Worm (Caenorhabditis elegans) whole organism, L3 larva: ENCODE data around the gene vps-8.

ENCODE experiments used
- ceh-82 ChIP-seq: fragments of 150-350 bp; optimal IDR thresholded peaks from 2 replicates; lab custom pipeline; 2014; ENCODE audit warnings: missing biosample characterization, missing genetic modification characterization
- fkh-10 ChIP-seq: sonication (generic microtip); optimal IDR thresholded peaks from 2 replicates; lab custom pipeline; 2017; ENCODE audit warnings: missing biosample characterization, missing genetic modification reagents, missing genetic modification characterization
- lin-39 ChIP-seq: fragments of 150-350 bp; optimal IDR thresholded peaks from 2 replicates; lab custom pipeline; 2018; ENCODE audit warnings: missing biosample characterization, missing genetic modification reagents, missing genetic modification characterization
- lsy-12 ChIP-seq: sonication (generic microtip); optimal IDR thresholded peaks from 2 replicates; lab custom pipeline; 2016; ENCODE audit warnings: mild to moderate bottlenecking, missing genetic modification characterization, missing compliant biosample characterization
- nhr-11 ChIP-seq: fragments of 150-350 bp; optimal IDR thresholded peaks from 2 replicates; lab custom pipeline; 2014; ENCODE audit warnings: missing biosample characterization, missing genetic modification characterization
- nhr-237 ChIP-seq: fragments of 150-350 bp; optimal IDR thresholded peaks from 2 replicates; lab custom pipeline; 2014; ENCODE audit warnings: missing biosample characterization, missing genetic modification characterization
- sea-2 ChIP-seq: fragments of 150-350 bp; sonication (generic microtip); optimal IDR thresholded peaks from 4 replicates; lab custom pipeline; 2014; ENCODE audit warnings: missing biosample characterization, missing genetic modification reagents, missing genetic modification characterization
- unc-62 ChIP-seq: fragments of 150-350 bp; sonication (generic microtip); optimal IDR thresholded peaks from 4 replicates; lab custom pipeline; 2014; ENCODE audit warnings: missing biosample characterization, missing genetic modification reagents, missing genetic modification characterization

DNA sequence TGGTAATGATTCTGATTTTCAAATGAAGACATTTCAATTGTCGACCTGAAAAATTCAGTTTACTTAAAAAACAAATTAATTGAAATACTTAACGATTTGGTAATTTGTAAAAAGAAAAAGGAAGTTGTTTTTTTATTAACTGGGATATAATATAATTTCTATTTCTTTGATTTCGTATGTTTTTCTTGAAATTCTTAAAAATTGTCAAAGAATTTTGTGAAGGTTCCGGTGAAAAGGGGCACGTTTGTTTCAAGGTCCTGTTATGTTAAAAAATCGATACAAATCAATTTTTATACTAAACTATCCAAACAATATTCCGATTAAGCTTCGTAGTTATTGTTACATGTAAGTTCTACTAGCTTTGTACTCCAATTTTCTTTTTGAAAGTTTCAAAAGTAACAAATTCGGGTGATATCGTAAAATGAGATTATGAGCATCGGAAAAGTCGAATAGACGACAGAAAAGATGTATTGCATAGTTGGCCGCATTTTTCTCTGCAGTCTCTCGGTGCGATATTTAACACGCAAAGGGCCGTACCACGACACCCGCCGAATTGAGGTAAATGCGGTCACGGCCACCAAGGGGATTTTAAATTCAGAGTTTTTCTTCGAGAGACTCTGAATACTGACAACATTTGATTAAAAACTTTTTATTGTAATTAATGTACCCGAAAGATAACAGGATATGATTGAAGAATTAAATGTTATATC, 16.5 kb downstream of the vps-8 start, which contains the start of gene Y39C12A.9:
- TF ChIP-seq unc-62 (GFP tag; lab: Kevin White, UChicago) (no peak), nhr-11 (tag; lab: Kevin White, UChicago) (no peak), ceh-82 (tag; lab: Kevin White, UChicago) (no peak), lin-39 (peak; percentile 26), lsy-12 (no peak), sea-2 (no peak), nhr-237 (no peak), fkh-10 (no peak)
